Worm (Caenorhabditis elegans): Measurements from ENCODE around the gene col-118.

- TF ChIP-seq tab-1 (GFP tag; IDR thresholded peaks at IDR 0.05) (no peak), ztf-29 (GFP tag; IDR thresholded peaks at IDR 0.05) (no peak), cog-1 (tag; optimal IDR thresholded peaks at IDR 0.05) (no peak), ref-1 (GFP tag; conservative IDR thresholded peaks at IDR 0.05) (no peak)
Measured at ce11 chrIV:8820041-8820440, 28.0 kb upstream of the col-118 start, which contains the start of gene T28C6.3.
